Worm (Caenorhabditis elegans) whole organism, L4 larva: Measurements from ENCODE around the gene ccr-4.

ENCODE experiments used
- lir-3 ChIP-seq: sonication (generic microtip); optimal IDR thresholded peaks from 2 replicates; lab custom pipeline; 2016; ENCODE audit warnings: mild to moderate bottlenecking, missing genetic modification characterization, missing compliant biosample characterization
- pha-4 ChIP-seq, 2 experiments: fragments of 150-350 bp in 1 of 2; fragments of 200-800 bp in 1 of 2; sonication (Bioruptor generic) in 1 of 2; IDR thresholded peaks in 1 of 2; optimal IDR thresholded peaks in 1 of 2; 2 replicates each; pipeline versions ENCODE4 v1.3.6 to Lab custom; 2014 to 2022; ENCODE audit warnings: missing genetic modification characterization in 2 of 2, missing genetic modification reagents in 2 of 2, missing biosample characterization in 1 of 2, missing compliant biosample characterization in 1 of 2
- unc-39 ChIP-seq: sonication (generic microtip); optimal IDR thresholded peaks from 2 replicates; lab custom pipeline; 2017; ENCODE audit warnings: missing biosample characterization, missing genetic modification characterization

ce11 chrIV:12408625-12409024, 47.3 kb downstream of the ccr-4 start, which contains the start of gene dsb-1:
- TF ChIP-seq unc-39 (tag; lab: Kevin White, UChicago) (no peak), lir-3 (tag; lab: Kevin White, UChicago) (no peak), pha-4 (GFP tag; IDR thresholded peaks at IDR 0.05; lab: Robert Waterston, UW) (no peak), pha-4 (tag; optimal IDR thresholded peaks at IDR 0.05; lab: Kevin White, UChicago) (no peak)
